Fruit fly (Drosophila melanogaster) whole organism, embryonic: Measurements from ENCODE around the gene AnxB9.

ENCODE experiments used
- Antp ChIP-seq: fragments of 200-800 bp; sonication (Bioruptor generic); optimal IDR thresholded peaks from 3 replicates; lab custom pipeline; 2016; ENCODE audit warnings: missing biosample characterization, missing genetic modification characterization
- BtbVII ChIP-seq: fragments of 200-800 bp; sonication (Bioruptor generic); optimal IDR thresholded peaks from 3 replicates; lab custom pipeline; 2017; ENCODE audit warnings: missing biosample characterization, mild to moderate bottlenecking, missing genetic modification characterization
- CG11085 ChIP-seq: fragments of 200-800 bp; sonication (Bioruptor generic); IDR thresholded peaks from 2 replicates; pipeline ENCODE4 v1.3.6; 2022; ENCODE audit warnings: missing biosample characterization, missing genetic modification characterization
- CG11696 ChIP-seq: fragments of 200-800 bp; sonication (Bioruptor generic); IDR thresholded peaks from 2 replicates; pipeline ENCODE4 v1.3.6; 2022; ENCODE audit warnings: missing biosample characterization, missing genetic modification characterization
- CG12219 ChIP-seq: fragments of 200-800 bp; sonication (Bioruptor generic); optimal IDR thresholded peaks from 3 replicates; lab custom pipeline; 2018; ENCODE audit warnings: missing biosample characterization, mild to moderate bottlenecking, missing genetic modification characterization
- CG13123 ChIP-seq: fragments of 200-800 bp; sonication (Bioruptor generic); optimal IDR thresholded peaks from 2 replicates; lab custom pipeline; 2016; ENCODE audit warnings: missing biosample characterization, missing genetic modification characterization
- CG13296 ChIP-seq: fragments of 200-800 bp; sonication (Bioruptor generic); optimal IDR thresholded peaks from 3 replicates; lab custom pipeline; 2018; ENCODE audit warnings: missing biosample characterization, mild to moderate bottlenecking, missing genetic modification characterization
- CG14710 ChIP-seq: fragments of 200-800 bp; sonication (Bioruptor generic); optimal IDR thresholded peaks from 3 replicates; lab custom pipeline; 2019; ENCODE audit warnings: missing biosample characterization, mild to moderate bottlenecking, missing genetic modification characterization, moderate library complexity
- CG15011 ChIP-seq: fragments of 200-800 bp; sonication (Bioruptor generic); optimal IDR thresholded peaks from 3 replicates; lab custom pipeline; 2018; ENCODE audit warnings: missing biosample characterization, mild to moderate bottlenecking, missing genetic modification characterization
- CG1602 ChIP-seq: fragments of 200-800 bp; sonication (Bioruptor generic); optimal IDR thresholded peaks from 3 replicates; lab custom pipeline; 2016; ENCODE audit warnings: missing biosample characterization, missing genetic modification characterization
- CG1647 ChIP-seq: fragments of 200-800 bp; sonication (Bioruptor generic); optimal IDR thresholded peaks from 3 replicates; lab custom pipeline; 2016; ENCODE audit warnings: missing biosample characterization, missing genetic modification characterization
- CG16815 ChIP-seq: fragments of 200-800 bp; sonication (Bioruptor generic); optimal IDR thresholded peaks from 3 replicates; lab custom pipeline; 2017; ENCODE audit warnings: missing biosample characterization, mild to moderate bottlenecking, missing genetic modification characterization
- CG1832 ChIP-seq: fragments of 200-800 bp; sonication (Bioruptor generic); optimal IDR thresholded peaks from 2 replicates; lab custom pipeline; 2017; ENCODE audit warnings: missing biosample characterization, mild to moderate bottlenecking, missing genetic modification characterization, inconsistent platforms
- CG2120 ChIP-seq: fragments of 200-800 bp; sonication (Bioruptor generic); optimal IDR thresholded peaks from 3 replicates; lab custom pipeline; 2016; ENCODE audit warnings: missing biosample characterization, missing genetic modification characterization
- CG2199 ChIP-seq: fragments of 200-800 bp; sonication (Bioruptor generic); IDR thresholded peaks from 3 replicates; pipeline ENCODE4 v1.3.6; 2022; ENCODE audit warnings: missing biosample characterization, missing genetic modification characterization
- CG2202 ChIP-seq: fragments of 200-800 bp; sonication (Bioruptor generic); optimal IDR thresholded peaks from 2 replicates; lab custom pipeline; 2018; ENCODE audit warnings: missing biosample characterization, mild to moderate bottlenecking, missing genetic modification characterization
- CG31365 ChIP-seq: fragments of 200-800 bp; sonication (Bioruptor generic); optimal IDR thresholded peaks from 2 replicates; lab custom pipeline; 2018; ENCODE audit warnings: missing biosample characterization, mild to moderate bottlenecking, missing genetic modification characterization
- CG6654 ChIP-seq: fragments of 200-800 bp; sonication (Bioruptor generic); optimal IDR thresholded peaks from 2 replicates; lab custom pipeline; 2017; ENCODE audit warnings: missing biosample characterization, mild to moderate bottlenecking, missing genetic modification characterization
- CG6765 ChIP-seq: fragments of 200-800 bp; sonication (Bioruptor generic); optimal IDR thresholded peaks from 3 replicates; lab custom pipeline; 2017; ENCODE audit warnings: missing biosample characterization, mild to moderate bottlenecking, missing genetic modification characterization
- CG6854 ChIP-seq: fragments of 200-800 bp; sonication (Bioruptor generic); optimal IDR thresholded peaks from 3 replicates; lab custom pipeline; 2017; ENCODE audit warnings: missing biosample characterization, mild to moderate bottlenecking, missing genetic modification characterization
- CG8089 ChIP-seq: fragments of 200-800 bp; sonication (Bioruptor generic); optimal IDR thresholded peaks from 3 replicates; lab custom pipeline; 2016; ENCODE audit warnings: missing biosample characterization, missing genetic modification characterization
- CG8359 ChIP-seq: fragments of 200-800 bp; sonication (Bioruptor generic); optimal IDR thresholded peaks from 2 replicates; lab custom pipeline; 2017; ENCODE audit warnings: missing biosample characterization, mild to moderate bottlenecking, missing genetic modification characterization, borderline replicate concordance
- Chrac-16 ChIP-seq: fragments of 200-800 bp; sonication (Bioruptor generic); optimal IDR thresholded peaks from 3 replicates; lab custom pipeline; 2016; ENCODE audit warnings: missing biosample characterization, missing genetic modification characterization
- Deaf1 ChIP-seq: fragments of 200-800 bp; optimal IDR thresholded peaks from 3 replicates; lab custom pipeline; 2019; ENCODE audit warnings: missing biosample characterization, mild to moderate bottlenecking, missing genetic modification characterization, moderate library complexity
- Doc2 ChIP-seq: fragments of 200-800 bp; sonication (Bioruptor generic); IDR thresholded peaks from 2 replicates; pipeline ENCODE4 v1.3.6; 2022; ENCODE audit warnings: missing biosample characterization, missing genetic modification characterization
- E2f2 ChIP-seq: fragments of 200-800 bp; sonication (Bioruptor generic); IDR thresholded peaks from 2 replicates; pipeline ENCODE4 v1.3.6; 2022; ENCODE audit warnings: missing biosample characterization, missing genetic modification characterization
- Eip74EF ChIP-seq, 2 experiments: fragments of 200-800 bp in 1 of 2; fragments of >200 bp in 1 of 2; sonication (Bioruptor generic) in 1 of 2; optimal IDR thresholded peaks; 2 replicates each; lab custom pipeline; 2017 to 2019; ENCODE audit warnings: missing biosample characterization in 2 of 2, missing genetic modification characterization in 2 of 2, mild to moderate bottlenecking in 1 of 2, moderate library complexity in 1 of 2
- Fer2 ChIP-seq: fragments of 200-800 bp; sonication (Bioruptor generic); optimal IDR thresholded peaks from 2 replicates; lab custom pipeline; 2018; ENCODE audit warnings: missing biosample characterization, mild to moderate bottlenecking, missing genetic modification characterization, moderate library complexity
- Gsc ChIP-seq: fragments of 200-800 bp; sonication (Bioruptor generic); IDR thresholded peaks from 2 replicates; pipeline ENCODE4 v1.3.6; 2022; ENCODE audit warnings: missing biosample characterization, missing genetic modification characterization
- HHEX ChIP-seq: fragments of 200-800 bp; sonication (Bioruptor generic); optimal IDR thresholded peaks from 3 replicates; lab custom pipeline; 2017; ENCODE audit warnings: missing biosample characterization, mild to moderate bottlenecking, missing genetic modification characterization, missing genetic modification reagents
- HLH4C ChIP-seq: fragments of 200-800 bp; sonication (Bioruptor generic); IDR thresholded peaks from 3 replicates; pipeline ENCODE4 v1.3.6; 2022; ENCODE audit warnings: missing biosample characterization, missing genetic modification characterization; ENCODE audit not compliant: partially characterized antibody
- Kr ChIP-seq: fragments of 200-800 bp; sonication (Bioruptor generic); optimal IDR thresholded peaks from 2 replicates; lab custom pipeline; 2017; ENCODE audit warnings: missing biosample characterization, mild to moderate bottlenecking, missing genetic modification characterization
- PHDP ChIP-seq: fragments of 200-800 bp; sonication (Bioruptor generic); optimal IDR thresholded peaks from 3 replicates; lab custom pipeline; 2018; ENCODE audit warnings: missing biosample characterization, mild to moderate bottlenecking, missing genetic modification characterization, moderate library complexity
- Ptx1 ChIP-seq: fragments of 200-800 bp; sonication (Bioruptor generic); IDR thresholded peaks from 2 replicates; pipeline ENCODE4 v1.3.6; 2022; ENCODE audit warnings: missing biosample characterization, missing genetic modification characterization
- ara ChIP-seq: fragments of 200-800 bp; sonication (Bioruptor generic); IDR thresholded peaks from 2 replicates; pipeline ENCODE4 v1.3.6; 2022; ENCODE audit warnings: missing biosample characterization, missing genetic modification characterization
- btn ChIP-seq: fragments of 200-800 bp; sonication (Bioruptor generic); optimal IDR thresholded peaks from 2 replicates; lab custom pipeline; 2016; ENCODE audit warnings: missing biosample characterization, missing genetic modification characterization
- cg ChIP-seq: fragments of 200-800 bp; sonication (Bioruptor generic); optimal IDR thresholded peaks from 3 replicates; lab custom pipeline; 2019; ENCODE audit warnings: missing biosample characterization, mild to moderate bottlenecking, missing genetic modification characterization, moderate library complexity
- esg ChIP-seq: fragments of 200-800 bp; sonication (Bioruptor generic); conservative IDR thresholded peaks from 2 replicates; pipeline ENCODE4 v1.3.6; 2022; ENCODE audit warnings: missing biosample characterization, missing genetic modification characterization
- grau ChIP-seq: fragments of 200-800 bp; optimal IDR thresholded peaks from 3 replicates; lab custom pipeline; 2019; ENCODE audit warnings: missing biosample characterization, mild to moderate bottlenecking, missing genetic modification characterization, moderate library complexity
- mld ChIP-seq: fragments of 200-800 bp; sonication (Bioruptor generic); IDR thresholded peaks from 3 replicates; pipeline ENCODE4 v1.3.6; 2022; ENCODE audit warnings: missing biosample characterization, missing genetic modification characterization; ENCODE audit not compliant: partially characterized antibody
- odd ChIP-seq: fragments of 200-800 bp; sonication (Bioruptor generic); optimal IDR thresholded peaks from 2 replicates; lab custom pipeline; 2017; ENCODE audit warnings: missing biosample characterization, mild to moderate bottlenecking, missing genetic modification characterization
- pnt ChIP-seq: fragments of 200-800 bp; sonication (Bioruptor generic); optimal IDR thresholded peaks from 3 replicates; lab custom pipeline; 2016; ENCODE audit warnings: missing biosample characterization, missing genetic modification characterization
- pros ChIP-seq: fragments of 200-800 bp; sonication (Bioruptor generic); optimal IDR thresholded peaks from 3 replicates; lab custom pipeline; 2019; ENCODE audit warnings: missing biosample characterization, mild to moderate bottlenecking, missing genetic modification characterization, moderate library complexity
- ro ChIP-seq: fragments of 200-800 bp; sonication (Bioruptor generic); IDR thresholded peaks from 2 replicates; pipeline ENCODE4 v1.3.6; 2022; ENCODE audit warnings: missing biosample characterization, missing genetic modification characterization
- scrt ChIP-seq: fragments of 200-800 bp; sonication (Bioruptor generic); optimal IDR thresholded peaks from 2 replicates; lab custom pipeline; 2018; ENCODE audit warnings: missing biosample characterization, mild to moderate bottlenecking, missing genetic modification characterization, moderate library complexity
- sim ChIP-seq: fragments of 200-800 bp; sonication (Bioruptor generic); IDR thresholded peaks from 2 replicates; pipeline ENCODE4 v1.3.6; 2022; ENCODE audit warnings: missing biosample characterization, missing genetic modification characterization
- so ChIP-seq: fragments of 200-800 bp; sonication (Bioruptor generic); IDR thresholded peaks from 3 replicates; pipeline ENCODE4 v1.3.6; 2022; ENCODE audit warnings: missing biosample characterization, missing genetic modification characterization
- twi ChIP-seq: fragments of 200-800 bp; optimal IDR thresholded peaks from 2 replicates; lab custom pipeline; 2019; ENCODE audit warnings: missing biosample characterization, mild to moderate bottlenecking, missing genetic modification characterization, moderate library complexity
- wor ChIP-seq: fragments of 200-800 bp; sonication (Bioruptor generic); IDR thresholded peaks from 2 replicates; pipeline ENCODE4 v1.3.6; 2022; ENCODE audit warnings: missing biosample characterization, missing genetic modification characterization
- zf30C ChIP-seq: fragments of 200-800 bp; sonication (Bioruptor generic); optimal IDR thresholded peaks from 3 replicates; lab custom pipeline; 2018; ENCODE audit warnings: missing biosample characterization, mild to moderate bottlenecking, missing genetic modification characterization

AnxB9 gene

dm6 chr3R:21097631-21098117 is 32.6 kb downstream of the AnxB9 start, which contains the start of gene RhoGAP93B (continued):
- TF ChIP-seq HHEX (GFP tag; lab: Kevin White, UChicago) = peak; percentile 36
- TF ChIP-seq Doc2 (GFP tag; lab: Robert Waterston, UW) = no peak
- TF ChIP-seq esg (GFP tag; lab: Robert Waterston, UW) = peak; percentile 90
- TF ChIP-seq CG8089 (GFP tag; lab: Kevin White, UChicago) = peak; percentile 69
- peak; percentile 58 for TF ChIP-seq CG13123 (GFP tag; lab: Kevin White, UChicago)
- 0 out of 2 replicates have a peak, but pooled peaks have one; percentile 26 for TF ChIP-seq sim (GFP tag; lab: Robert Waterston, UW)
- 0 out of 2 replicates have a peak, but pooled peaks have one; percentile 28 for TF ChIP-seq Gsc (GFP tag; lab: Robert Waterston, UW)
- peak; percentile 84 for TF ChIP-seq PHDP
- TF ChIP-seq Kr (GFP tag; lab: Kevin White, UChicago) = no peak
- TF ChIP-seq Ptx1 (GFP tag; lab: Robert Waterston, UW) = peak; percentile 91
- no peak for TF ChIP-seq zf30C (GFP tag; lab: Kevin White, UChicago)
- TF ChIP-seq Antp = peak; percentile 81
- peak; percentile 74 for TF ChIP-seq pnt (GFP tag; lab: Kevin White, UChicago)
- peak; percentile 100 for TF ChIP-seq mld (GFP tag; lab: Robert Waterston, UW)
- peak; percentile 32 for TF ChIP-seq CG6654 (GFP tag; lab: Kevin White, UChicago)
- peak; percentile 46 for TF ChIP-seq CG6854 (GFP tag; lab: Kevin White, UChicago)
- TF ChIP-seq so (GFP tag; lab: Robert Waterston, UW) = peak; percentile 94
- peak; percentile 86 for TF ChIP-seq btn (GFP tag; lab: Kevin White, UChicago)
- TF ChIP-seq CG11085 (GFP tag; lab: Robert Waterston, UW) = peak; percentile 90
- TF ChIP-seq Fer2 (tag; lab: Kevin White, UChicago) = peak; percentile 82
- no peak for TF ChIP-seq scrt (GFP tag; lab: Kevin White, UChicago)
- TF ChIP-seq Chrac-16 (GFP tag; lab: Kevin White, UChicago) = peak; percentile 73
- TF ChIP-seq odd (GFP tag; lab: Kevin White, UChicago) = peak; percentile 9
- peak; percentile 47 for TF ChIP-seq CG31365
- no peak for TF ChIP-seq Deaf1 (tag; lab: Kevin White, UChicago)
- peak; percentile 35 for TF ChIP-seq BtbVII (GFP tag; lab: Kevin White, UChicago)
- peak; percentile 85 for TF ChIP-seq CG1647 (GFP tag; lab: Kevin White, UChicago)
- peak; percentile 24 for TF ChIP-seq cg (GFP tag; lab: Kevin White, UChicago)
- TF ChIP-seq CG16815 (GFP tag; lab: Kevin White, UChicago) = peak; percentile 71
- TF ChIP-seq CG12219 (GFP tag; lab: Kevin White, UChicago) = peak; percentile 8
- peak; percentile 75 for TF ChIP-seq wor (GFP tag; lab: Robert Waterston, UW)
- TF ChIP-seq CG1832 (GFP tag; lab: Kevin White, UChicago) = no peak
- TF ChIP-seq CG13296 (GFP tag; lab: Kevin White, UChicago) = peak; percentile 64
- TF ChIP-seq CG11696 (GFP tag; lab: Robert Waterston, UW) = peak; percentile 44; the same call in 1 of the 2 replicates
- no peak for TF ChIP-seq Eip74EF (GFP tag; optimal IDR thresholded peaks at IDR 0.05; lab: Kevin White, UChicago)
- TF ChIP-seq CG2199 (GFP tag; lab: Robert Waterston, UW) = peak; percentile 88; the same call in 2 of the 3 replicates
- TF ChIP-seq twi = peak; percentile 54
- TF ChIP-seq E2f2 = peak; percentile 84
- no peak for TF ChIP-seq pros (GFP tag; lab: Kevin White, UChicago)
- TF ChIP-seq CG2120 = peak; percentile 95
- TF ChIP-seq CG1602 (GFP tag; lab: Kevin White, UChicago) = peak; percentile 74
- TF ChIP-seq CG6765 (GFP tag; lab: Kevin White, UChicago) = peak; percentile 35
- peak; percentile 65 for TF ChIP-seq CG2202 (tag; lab: Kevin White, UChicago)
- peak; percentile 100 for TF ChIP-seq HLH4C
- peak; percentile 47; the same call in 1 of the 2 replicates for TF ChIP-seq ro
- TF ChIP-seq ara (GFP tag; lab: Robert Waterston, UW) = peak; percentile 87
- TF ChIP-seq grau (tag; lab: Kevin White, UChicago) = peak; percentile 78
- TF ChIP-seq CG15011 (GFP tag; lab: Kevin White, UChicago) = no peak
- TF ChIP-seq CG8359 (GFP tag; lab: Kevin White, UChicago) = no peak
- TF ChIP-seq CG14710 (tag; lab: Kevin White, UChicago) = peak; percentile 94
